Fruit fly (Drosophila melanogaster): Measurements from ENCODE around the gene Cyp309a1.

Cyp309a1 gene

dm6 chr2L:2564758-2565157 lies at the start of gene Cyp309a1:
Gene Cyp309a1, minus strand, starts transcription at chr2L:2564830.
- peak; percentile 40 for TF ChIP-seq cic (GFP tag; optimal IDR thresholded peaks at IDR 0.05)
- TF ChIP-seq CG12768 (GFP tag; optimal IDR thresholded peaks at IDR 0.05) = no peak
- TF ChIP-seq CG7045 (GFP tag; optimal IDR thresholded peaks at IDR 0.05) = peak; percentile 2

dm6 chr2L:2609694-2610093 lies 45.1 kb upstream of the Cyp309a1 start, which contains the start of gene CG15395:
Gene CG15395, plus strand, starts transcription at chr2L:2609994.
- no peak for TF ChIP-seq CG14711 (tag; optimal IDR thresholded peaks at IDR 0.05)
- no peak for TF ChIP-seq bab1 (GFP tag; optimal IDR thresholded peaks at IDR 0.05)

DNA sequence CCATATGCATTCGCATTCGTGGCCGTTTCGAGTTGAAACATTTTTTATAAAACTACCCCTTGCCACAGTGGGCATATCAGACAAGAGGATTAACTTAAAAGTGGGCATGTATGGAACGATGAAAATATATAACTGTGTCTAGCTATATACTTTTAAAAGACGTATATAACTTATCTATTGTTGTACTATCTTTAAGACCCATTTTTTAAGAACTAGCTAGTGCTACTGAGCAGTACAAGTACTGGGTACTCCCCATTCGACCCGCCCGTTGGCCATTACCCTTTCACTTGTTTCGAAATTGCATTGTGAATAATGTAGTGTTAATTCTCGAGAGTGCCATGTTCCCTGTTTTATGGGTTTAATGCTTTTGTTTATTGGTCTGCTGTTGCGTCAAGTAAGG lies 42.1 kb upstream of the Cyp309a1 start:
- TF ChIP-seq CG7101 (tag; optimal IDR thresholded peaks at IDR 0.05) = no peak
- no peak for TF ChIP-seq CG33017 (tag; optimal IDR thresholded peaks at IDR 0.05)
- TF ChIP-seq CG7045 (GFP tag; optimal IDR thresholded peaks at IDR 0.05) = no peak
- TF ChIP-seq tj (GFP tag; optimal IDR thresholded peaks at IDR 0.05) = no peak
- TF ChIP-seq bab1 (GFP tag; optimal IDR thresholded peaks at IDR 0.05) = no peak
- no peak for TF ChIP-seq cic (GFP tag; optimal IDR thresholded peaks at IDR 0.05)
- TF ChIP-seq kay (GFP tag; ENCODE audit: borderline replicate concordance) = no peak

DNA sequence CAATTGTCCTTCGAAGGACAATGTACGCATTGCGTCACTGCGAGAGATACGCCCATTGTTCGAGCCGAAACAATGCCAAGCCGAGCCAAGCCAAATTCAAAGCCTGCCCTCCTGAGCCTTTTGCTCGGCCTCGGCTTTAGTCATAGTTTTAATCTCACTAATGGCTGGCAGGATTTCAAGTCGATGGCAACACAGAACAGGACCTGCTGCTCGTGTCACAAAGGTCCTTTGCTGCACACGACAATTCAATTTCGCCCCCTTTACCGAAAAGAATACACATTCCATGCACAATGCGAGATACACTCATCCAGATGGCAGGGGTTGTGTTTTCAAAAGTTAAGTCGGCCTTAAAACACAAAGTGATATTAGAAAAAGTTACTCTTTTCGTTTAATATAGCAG lies 26.9 kb upstream of the Cyp309a1 start, which contains the start of gene CG15394:
Gene CG15394, plus strand, starts transcription at position 301 of the 400 bp plus-strand sequence.
- TF ChIP-seq ovo (GFP tag; optimal IDR thresholded peaks at IDR 0.05) (no peak), Crg-1 (GFP tag; optimal IDR thresholded peaks at IDR 0.05) (no peak), CG1620 (GFP tag; optimal IDR thresholded peaks at IDR 0.05) (no peak)

DNA sequence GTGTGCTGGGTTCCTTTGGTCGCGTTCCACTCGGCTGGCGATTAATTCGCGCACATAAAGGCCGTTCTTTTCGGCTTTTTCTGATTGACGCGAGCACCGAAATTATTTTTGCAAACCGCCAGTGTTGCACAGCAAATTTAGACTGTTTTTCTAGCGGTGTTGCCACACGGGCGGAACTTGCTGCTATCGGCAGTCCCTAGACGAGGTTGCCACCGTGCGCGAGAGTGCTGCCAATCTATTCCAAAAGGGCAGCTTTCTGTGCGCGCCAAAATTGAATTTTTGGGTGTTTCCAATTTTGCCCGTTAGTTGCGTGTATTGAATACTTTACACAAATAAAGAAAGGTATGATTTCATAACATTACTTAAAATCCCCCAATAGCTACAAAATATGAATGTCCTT lies 20.7 kb upstream of the Cyp309a1 start, which contains the start of gene Drp1:
Gene Drp1, minus strand, starts transcription at position 146 of the 400 bp plus-strand sequence.
- peak; percentile 6 for TF ChIP-seq cic (GFP tag; optimal IDR thresholded peaks at IDR 0.05)
- TF ChIP-seq CG11617 (GFP tag; optimal IDR thresholded peaks at IDR 0.05) = no peak
- TF ChIP-seq bab1 (GFP tag; optimal IDR thresholded peaks at IDR 0.05) = no peak
- TF ChIP-seq Crg-1 (GFP tag; optimal IDR thresholded peaks at IDR 0.05) = peak; percentile 74
- peak; percentile 53 for TF ChIP-seq pad (GFP tag; optimal IDR thresholded peaks at IDR 0.05)
- TF ChIP-seq CG1620 (GFP tag; optimal IDR thresholded peaks at IDR 0.05) = peak; percentile 58
- peak; percentile 47 for TF ChIP-seq Mnt (GFP tag; optimal IDR thresholded peaks at IDR 0.05)
- no peak for TF ChIP-seq cnc (optimal IDR thresholded peaks at IDR 0.05)
- TF ChIP-seq ovo (GFP tag; optimal IDR thresholded peaks at IDR 0.05) = peak; percentile 29
- peak; percentile 1 for TF ChIP-seq CG7045 (GFP tag; optimal IDR thresholded peaks at IDR 0.05)
- no peak for TF ChIP-seq toe (GFP tag; optimal IDR thresholded peaks at IDR 0.05)
- TF ChIP-seq CG7101 (tag; optimal IDR thresholded peaks at IDR 0.05) = peak; percentile 62
- TF ChIP-seq tj (GFP tag; optimal IDR thresholded peaks at IDR 0.05) = no peak
- TF ChIP-seq Clk (GFP tag; optimal IDR thresholded peaks at IDR 0.05) = peak; percentile 17
- peak; percentile 41 for TF ChIP-seq Hr96 (GFP tag; optimal IDR thresholded peaks at IDR 0.05)
- no peak for TF ChIP-seq CG33017 (tag; optimal IDR thresholded peaks at IDR 0.05)
- no peak for TF ChIP-seq CG5204 (GFP tag; optimal IDR thresholded peaks at IDR 0.05)
- TF ChIP-seq kay (GFP tag; ENCODE audit: borderline replicate concordance) = no peak
- peak; percentile 26 for TF ChIP-seq CG12768 (GFP tag; optimal IDR thresholded peaks at IDR 0.05)
- TF ChIP-seq CG14711 (tag; optimal IDR thresholded peaks at IDR 0.05) = peak; percentile 3

dm6 chr2L:2584461-2585056 lies 19.9 kb upstream of the Cyp309a1 start:
- TF ChIP-seq toe (GFP tag; optimal IDR thresholded peaks at IDR 0.05) (no peak), CG12768 (GFP tag; optimal IDR thresholded peaks at IDR 0.05) (peak; percentile 46), ovo (GFP tag; optimal IDR thresholded peaks at IDR 0.05) (no peak), bab1 (GFP tag; optimal IDR thresholded peaks at IDR 0.05) (no peak), cnc (optimal IDR thresholded peaks at IDR 0.05) (no peak), Clk (GFP tag; optimal IDR thresholded peaks at IDR 0.05) (no peak), pad (GFP tag; optimal IDR thresholded peaks at IDR 0.05) (peak; percentile 60), CG7101 (tag; optimal IDR thresholded peaks at IDR 0.05) (no peak), Crg-1 (GFP tag; optimal IDR thresholded peaks at IDR 0.05) (no peak), CG1620 (GFP tag; optimal IDR thresholded peaks at IDR 0.05) (no peak), CG11617 (GFP tag; optimal IDR thresholded peaks at IDR 0.05) (no peak), CG14711 (tag; optimal IDR thresholded peaks at IDR 0.05) (no peak), Mnt (GFP tag; optimal IDR thresholded peaks at IDR 0.05) (peak; percentile 16), CG5204 (GFP tag; optimal IDR thresholded peaks at IDR 0.05) (no peak), kay (GFP tag; ENCODE audit: borderline replicate concordance) (peak; percentile 97), tj (GFP tag; optimal IDR thresholded peaks at IDR 0.05) (peak; percentile 33), CG7045 (GFP tag; optimal IDR thresholded peaks at IDR 0.05) (no peak), Hr96 (GFP tag; optimal IDR thresholded peaks at IDR 0.05) (peak; percentile 10), CG33017 (tag; optimal IDR thresholded peaks at IDR 0.05) (peak; percentile 41), cic (GFP tag; optimal IDR thresholded peaks at IDR 0.05) (no peak)

- TF ChIP-seq CG5204 (GFP tag; optimal IDR thresholded peaks at IDR 0.05) (no peak), CG7045 (GFP tag; optimal IDR thresholded peaks at IDR 0.05) (no peak), CG33017 (tag; optimal IDR thresholded peaks at IDR 0.05) (no peak), Mnt (GFP tag; optimal IDR thresholded peaks at IDR 0.05) (peak; percentile 17), CG11617 (GFP tag; optimal IDR thresholded peaks at IDR 0.05) (peak; percentile 7), Hr96 (GFP tag; optimal IDR thresholded peaks at IDR 0.05) (no peak), cic (GFP tag; optimal IDR thresholded peaks at IDR 0.05) (no peak), bab1 (GFP tag; optimal IDR thresholded peaks at IDR 0.05) (peak; percentile 52), CG14711 (tag; optimal IDR thresholded peaks at IDR 0.05) (peak; percentile 7), Crg-1 (GFP tag; optimal IDR thresholded peaks at IDR 0.05) (no peak), CG1620 (GFP tag; optimal IDR thresholded peaks at IDR 0.05) (peak; percentile 22)
Observed at dm6 chr2L:2579669-2580351, 15.2 kb upstream of the Cyp309a1 start, which contains the start of the genes ND-B17.2 and Arpc5. Gene ND-B17.2, minus strand, starts transcription at chr2L:2580172. Gene Arpc5, plus strand, starts transcription at chr2L:2580292.

Measured in whole organism, adult.